Worm (Caenorhabditis elegans): ENCODE results near the gene egl-43.

Gene egl-43

ce11 chrII:9921622-9922269 is 33.2 kb upstream of the egl-43 start, which contains the start of gene C05C10.2:
TSS of gene C05C10.2 (plus strand) at chrII:9922219.
- peak; percentile 52; the same call in 1 of the 2 replicates for TF ChIP-seq hmg-1.2 (GFP tag; IDR thresholded peaks at IDR 0.05)
- TF ChIP-seq die-1 (tag; optimal IDR thresholded peaks at IDR 0.05), result no peak

- no peak for TF ChIP-seq repo-1 (tag; optimal IDR thresholded peaks at IDR 0.05)
- no peak for TF ChIP-seq hlh-26 (GFP tag; conservative IDR thresholded peaks at IDR 0.05)
- no peak for TF ChIP-seq athp-1 (tag; optimal IDR thresholded peaks at IDR 0.05)
- TF ChIP-seq chd-7 (tag; optimal IDR thresholded peaks at IDR 0.05), result no peak
- TF ChIP-seq let-607 (tag; optimal IDR thresholded peaks at IDR 0.05), result no peak
- TF ChIP-seq hrde-1 (tag; optimal IDR thresholded peaks at IDR 0.05; ENCODE audit: borderline replicate concordance), result no peak
- no peak for TF ChIP-seq ets-4 (GFP tag; optimal IDR thresholded peaks at IDR 0.05)
- TF ChIP-seq aptf-2 (GFP tag; conservative IDR thresholded peaks at IDR 0.05), result no peak
- no peak for TF ChIP-seq gei-17 (GFP tag; optimal IDR thresholded peaks at IDR 0.05)
- no peak for TF ChIP-seq Y79H2A.3 (GFP tag; conservative IDR thresholded peaks at IDR 0.05)
- no peak for TF ChIP-seq unc-62 (GFP tag; optimal IDR thresholded peaks at IDR 0.05)
- TF ChIP-seq F49E8.2 (tag; optimal IDR thresholded peaks at IDR 0.05; ENCODE audit: insufficient read depth), result no peak
- TF ChIP-seq hsf-1 (GFP tag; IDR thresholded peaks at IDR 0.05), result no peak
- no peak for TF ChIP-seq mel-28 (tag; optimal IDR thresholded peaks at IDR 0.05; ENCODE audit: borderline replicate concordance)
- no peak for TF ChIP-seq madf-10 (tag; optimal IDR thresholded peaks at IDR 0.05)
- no peak for TF ChIP-seq nhr-27 (tag; optimal IDR thresholded peaks at IDR 0.05)
Observed at ce11 chrII:9928470-9928869, 26.5 kb upstream of the egl-43 start.

- TF ChIP-seq aptf-3 (GFP tag; IDR thresholded peaks at IDR 0.05) (no peak), rec-8 (tag; optimal IDR thresholded peaks at IDR 0.05) (no peak), attf-5 (GFP tag; optimal IDR thresholded peaks at IDR 0.05) (peak; percentile 57), ztf-28 (GFP tag; IDR thresholded peaks at IDR 0.05) (no peak), pbrm-1 (GFP tag; IDR thresholded peaks at IDR 0.05) (0 out of 2 replicates have a peak, but pooled peaks have one; percentile 9), hrde-1 (tag; optimal IDR thresholded peaks at IDR 0.05; ENCODE audit: borderline replicate concordance) (peak; percentile 7), ets-4 (GFP tag; optimal IDR thresholded peaks at IDR 0.05) (no peak), K12H6.12 (tag; optimal IDR thresholded peaks at IDR 0.05) (peak; percentile 12), hmg-1.2 (GFP tag; IDR thresholded peaks at IDR 0.05) (peak; percentile 87), ztf-22 (GFP tag; optimal IDR thresholded peaks at IDR 0.05) (no peak), K11D2.4 (GFP tag; IDR thresholded peaks at IDR 0.05) (0 out of 2 replicates have a peak, but pooled peaks have one; percentile 31), lsy-27 (tag; optimal IDR thresholded peaks at IDR 0.05; ENCODE audit: borderline replicate concordance, insufficient read depth) (no peak), cebp-1 (GFP tag; IDR thresholded peaks at IDR 0.05) (no peak), cebp-1 (tag; optimal IDR thresholded peaks at IDR 0.05) (peak; percentile 43), C06A6.2 (GFP tag; conservative IDR thresholded peaks at IDR 0.05) (no peak), him-1 (tag; optimal IDR thresholded peaks at IDR 0.05) (peak; percentile 45), tbp1 (GFP tag; optimal IDR thresholded peaks at IDR 0.05) (no peak), sea-2 (GFP tag; IDR thresholded peaks at IDR 0.05) (no peak), mes-4 (tag; optimal IDR thresholded peaks at IDR 0.05) (no peak), ceh-58 (GFP tag; IDR thresholded peaks at IDR 0.05) (no peak), Y53F4B.3 (GFP tag; IDR thresholded peaks at IDR 0.05) (no peak), lir-1 (GFP tag; conservative IDR thresholded peaks at IDR 0.05) (no peak), ZK185.1 (tag; optimal IDR thresholded peaks at IDR 0.05; ENCODE audit: poor library complexity, severe bottlenecking) (no peak), madf-8 (GFP tag; conservative IDR thresholded peaks at IDR 0.05) (no peak), dox-1 (GFP tag; IDR thresholded peaks at IDR 0.05) (peak; percentile 42; the same call in 1 of the 2 replicates), madf-3 (GFP tag; IDR thresholded peaks at IDR 0.05) (no peak), F10E7.11 (tag; optimal IDR thresholded peaks at IDR 0.05) (no peak), ceh-27 (GFP tag; optimal IDR thresholded peaks at IDR 0.05) (peak; percentile 60), snpc-1.3 (tag; optimal IDR thresholded peaks at IDR 0.05; ENCODE audit: insufficient read depth) (no peak)
Observed at ce11 chrII:9931012-9931411, 24.0 kb upstream of the egl-43 start.
